Fruit fly (Drosophila melanogaster): ENCODE data around the gene Srx.
A peak's percentile ranks its signal among the peaks of the same experiment; 100 is the strongest.

Srx gene

dm6 chrX:17880269-17880889 lies 23.6 kb downstream of the Srx start (continued):
- peak; percentile 22 to 36 for TF ChIP-seq Trl (optimal IDR thresholded peaks at IDR 0.05)
- peak; percentile 95 for TF ChIP-seq Trl (GFP tag; optimal IDR thresholded peaks at IDR 0.05)
- peak; percentile 83 for TF ChIP-seq CG15514 (GFP tag; optimal IDR thresholded peaks at IDR 0.05)
- TF ChIP-seq tin (GFP tag; optimal IDR thresholded peaks at IDR 0.05) = peak; percentile 90
- no peak for TF ChIP-seq bbx (GFP tag; IDR thresholded peaks at IDR 0.05; ENCODE audit: partially characterized antibody)
- TF ChIP-seq kah (GFP tag; optimal IDR thresholded peaks at IDR 0.05) = peak; percentile 78
- TF ChIP-seq CG8478 (optimal IDR thresholded peaks at IDR 0.05) = no peak
- TF ChIP-seq seq (GFP tag; IDR thresholded peaks at IDR 0.05) = peak; percentile 91
- no peak for TF ChIP-seq stwl (tag; optimal IDR thresholded peaks at IDR 0.05)
- peak; percentile 94 for TF ChIP-seq CG12391 (tag; optimal IDR thresholded peaks at IDR 0.05)
- TF ChIP-seq CG7556 (GFP tag; optimal IDR thresholded peaks at IDR 0.05) = peak; percentile 92
- TF ChIP-seq CG8388 (GFP tag; optimal IDR thresholded peaks at IDR 0.05) = peak; percentile 92
- peak; percentile 93 for TF ChIP-seq CG12299 (tag; optimal IDR thresholded peaks at IDR 0.05)
- no peak for TF ChIP-seq Sin3A (optimal IDR thresholded peaks at IDR 0.05)
- TF ChIP-seq CG6854 (GFP tag; optimal IDR thresholded peaks at IDR 0.05) = peak; percentile 74
- TF ChIP-seq corto (GFP tag; optimal IDR thresholded peaks at IDR 0.05) = peak; percentile 84
- TF ChIP-seq ranshi (GFP tag; IDR thresholded peaks at IDR 0.05) = peak; percentile 95
- 0 out of 3 replicates have a peak, but pooled peaks have one; percentile 20 for TF ChIP-seq z (GFP tag; IDR thresholded peaks at IDR 0.05)
- TF ChIP-seq esg (GFP tag; conservative IDR thresholded peaks at IDR 0.05) = peak; percentile 94
- TF ChIP-seq Asciz (GFP tag; optimal IDR thresholded peaks at IDR 0.05) = peak; percentile 83
- peak; percentile 93 for TF ChIP-seq E2f1 (GFP tag; IDR thresholded peaks at IDR 0.05)
- peak; percentile 67 for TF ChIP-seq cg (GFP tag; optimal IDR thresholded peaks at IDR 0.05)
- peak; percentile 66 for TF ChIP-seq ftz-f1 (GFP tag; optimal IDR thresholded peaks at IDR 0.05)
- peak; percentile 96 for TF ChIP-seq Side (GFP tag; optimal IDR thresholded peaks at IDR 0.05)
- peak; percentile 82 for TF ChIP-seq dati (GFP tag; IDR thresholded peaks at IDR 0.05)
- TF ChIP-seq insv (GFP tag; optimal IDR thresholded peaks at IDR 0.05) = peak in 1 of 2 experiments; percentile 54
- TF ChIP-seq Hey (tag; optimal IDR thresholded peaks at IDR 0.05) = peak; percentile 85
- peak; percentile 95 for TF ChIP-seq tup (GFP tag; optimal IDR thresholded peaks at IDR 0.05)
- TF ChIP-seq Fer1 (GFP tag; optimal IDR thresholded peaks at IDR 0.05) = peak; percentile 91
- peak; percentile 98 for TF ChIP-seq Gug (GFP tag; IDR thresholded peaks at IDR 0.05)
- peak; percentile 95 for TF ChIP-seq CG9609 (GFP tag; optimal IDR thresholded peaks at IDR 0.05)
- TF ChIP-seq Dll (GFP tag; IDR thresholded peaks at IDR 0.05; ENCODE audit: partially characterized antibody) = no peak
- peak; percentile 96 for TF ChIP-seq nmo (GFP tag; optimal IDR thresholded peaks at IDR 0.05)
- peak; percentile 96 for TF ChIP-seq pho (GFP tag; optimal IDR thresholded peaks at IDR 0.05)
- TF ChIP-seq CG16779 (GFP tag; IDR thresholded peaks at IDR 0.05) = peak; percentile 92
- TF ChIP-seq bsh (GFP tag; optimal IDR thresholded peaks at IDR 0.05) = peak; percentile 56 to 97
- peak; percentile 50 for TF ChIP-seq Dip2 (GFP tag; IDR thresholded peaks at IDR 0.05)
- peak; percentile 93 for TF ChIP-seq CG14667 (GFP tag; IDR thresholded peaks at IDR 0.05)
- peak; percentile 95 for TF ChIP-seq CG16863 (GFP tag; optimal IDR thresholded peaks at IDR 0.05)
- no peak for TF ChIP-seq zen2 (GFP tag; IDR thresholded peaks at IDR 0.05; ENCODE audit: partially characterized antibody)
- TF ChIP-seq fd96Cb (tag; optimal IDR thresholded peaks at IDR 0.05) = peak; percentile 90
- peak; percentile 95 for TF ChIP-seq CG17328 (GFP tag; IDR thresholded peaks at IDR 0.05)
- TF ChIP-seq en (GFP tag; optimal IDR thresholded peaks at IDR 0.05) = peak; percentile 88
- peak; percentile 88 for TF ChIP-seq croc (GFP tag; conservative IDR thresholded peaks at IDR 0.05)
- TF ChIP-seq CG16813 (GFP tag; IDR thresholded peaks at IDR 0.05; ENCODE audit: partially characterized antibody) = no peak
- TF ChIP-seq chm (GFP tag; IDR thresholded peaks at IDR 0.05) = peak; percentile 90; the same call in 1 of the 2 replicates
- TF ChIP-seq CG3163 (GFP tag; optimal IDR thresholded peaks at IDR 0.05) = peak; percentile 72
- TF ChIP-seq CG8765 (GFP tag; IDR thresholded peaks at IDR 0.05) = peak; percentile 83
- peak; percentile 92 for TF ChIP-seq Ssrp (tag; optimal IDR thresholded peaks at IDR 0.05)
- peak; percentile 65 for TF ChIP-seq trem (tag; optimal IDR thresholded peaks at IDR 0.05)
- peak; percentile 95 for TF ChIP-seq pnt (GFP tag; optimal IDR thresholded peaks at IDR 0.05)
